Fruit fly (Drosophila melanogaster): Measurements from ENCODE around the gene CG5895.

CG5895 gene

dm6 chr3L:16004401-16005237 lies 30.7 kb upstream of the CG5895 start, which contains the start of the genes hzg and mRpS31 (continued):
- TF ChIP-seq Dp (GFP tag; optimal IDR thresholded peaks at IDR 0.05) (peak; percentile 9), Bgb (GFP tag; IDR thresholded peaks at IDR 0.05; ENCODE audit: partially characterized antibody) (peak; percentile 25; the same call in 1 of the 2 replicates), dimm (GFP tag; IDR thresholded peaks at IDR 0.05) (no peak), CG18011 (GFP tag; optimal IDR thresholded peaks at IDR 0.05) (no peak), ham (GFP tag; IDR thresholded peaks at IDR 0.05) (no peak), ash1 (GFP tag; optimal IDR thresholded peaks at IDR 0.05) (no peak), Hsf (GFP tag; optimal IDR thresholded peaks at IDR 0.05) (peak; percentile 67), Fer2 (tag; optimal IDR thresholded peaks at IDR 0.05) (peak; percentile 20), Fer3 (tag; optimal IDR thresholded peaks at IDR 0.05) (peak; percentile 64), prd (optimal IDR thresholded peaks at IDR 0.05) (no peak), prd (GFP tag; IDR thresholded peaks at IDR 0.05) (peak; percentile 43; the same call in 2 of the 3 replicates), org-1 (GFP tag; optimal IDR thresholded peaks at IDR 0.05) (no peak), Fer1 (GFP tag; optimal IDR thresholded peaks at IDR 0.05) (no peak), Atf3 (GFP tag; optimal IDR thresholded peaks at IDR 0.05) (peak; percentile 52), Ada2b (GFP tag; IDR thresholded peaks at IDR 0.05) (peak; percentile 33), hth (optimal IDR thresholded peaks at IDR 0.05) (no peak), CG3281 (GFP tag; optimal IDR thresholded peaks at IDR 0.05) (peak; percentile 5), CG16779 (GFP tag; IDR thresholded peaks at IDR 0.05) (no peak), grau (tag; optimal IDR thresholded peaks at IDR 0.05) (peak; percentile 71), CG17568 (GFP tag; optimal IDR thresholded peaks at IDR 0.05) (peak; percentile 58), Usf (GFP tag; optimal IDR thresholded peaks at IDR 0.05) (no peak), lilli (GFP tag; optimal IDR thresholded peaks at IDR 0.05) (peak; percentile 72), CrebB (tag; optimal IDR thresholded peaks at IDR 0.05) (no peak), pfk (GFP tag; optimal IDR thresholded peaks at IDR 0.05) (no peak), kay (GFP tag; optimal IDR thresholded peaks at IDR 0.05) (peak; percentile 10), salm (tag; optimal IDR thresholded peaks at IDR 0.05) (no peak), Dref (GFP tag; IDR thresholded peaks at IDR 0.05) (no peak), CG5953 (GFP tag; IDR thresholded peaks at IDR 0.05) (no peak), croc (GFP tag; conservative IDR thresholded peaks at IDR 0.05) (no peak), H15 (GFP tag; IDR thresholded peaks at IDR 0.05) (no peak), CG2875 (GFP tag; optimal IDR thresholded peaks at IDR 0.05) (no peak), CG4360 (GFP tag; IDR thresholded peaks at IDR 0.05) (no peak), CG8089 (GFP tag; optimal IDR thresholded peaks at IDR 0.05) (no peak), zfh1 (GFP tag; IDR thresholded peaks at IDR 0.05) (peak; percentile 39; the same call in 1 of the 3 replicates), lbe (GFP tag; optimal IDR thresholded peaks at IDR 0.05) (no peak), CG16863 (GFP tag; optimal IDR thresholded peaks at IDR 0.05) (peak; percentile 60), CG9817 (tag; optimal IDR thresholded peaks at IDR 0.05) (peak; percentile 67), CG10959 (GFP tag; IDR thresholded peaks at IDR 0.05) (no peak), Jarid2 (GFP tag; optimal IDR thresholded peaks at IDR 0.05) (peak; percentile 74), abd-A (tag; optimal IDR thresholded peaks at IDR 0.05) (peak; percentile 37), dpn (GFP tag; optimal IDR thresholded peaks at IDR 0.05) (peak; percentile 46 to 65), CG34422 (GFP tag; IDR thresholded peaks at IDR 0.05) (peak; percentile 35; the same call in 1 of the 3 replicates), ranshi (GFP tag; IDR thresholded peaks at IDR 0.05) (peak; percentile 65; the same call in 1 of the 2 replicates), CG18262 (tag; optimal IDR thresholded peaks at IDR 0.05) (peak; percentile 66), ssp (GFP tag; IDR thresholded peaks at IDR 0.05) (no peak), slbo (GFP tag; IDR thresholded peaks at IDR 0.05) (peak; percentile 65), lab (GFP tag; optimal IDR thresholded peaks at IDR 0.05) (peak; percentile 31), row (GFP tag; IDR thresholded peaks at IDR 0.05) (peak; percentile 88), Xbp1 (GFP tag; optimal IDR thresholded peaks at IDR 0.05) (peak; percentile 54), CG7745 (tag; optimal IDR thresholded peaks at IDR 0.05) (peak; percentile 20)
